Worm (Caenorhabditis elegans): Measurements from ENCODE around the gene exp-1.

DNA sequence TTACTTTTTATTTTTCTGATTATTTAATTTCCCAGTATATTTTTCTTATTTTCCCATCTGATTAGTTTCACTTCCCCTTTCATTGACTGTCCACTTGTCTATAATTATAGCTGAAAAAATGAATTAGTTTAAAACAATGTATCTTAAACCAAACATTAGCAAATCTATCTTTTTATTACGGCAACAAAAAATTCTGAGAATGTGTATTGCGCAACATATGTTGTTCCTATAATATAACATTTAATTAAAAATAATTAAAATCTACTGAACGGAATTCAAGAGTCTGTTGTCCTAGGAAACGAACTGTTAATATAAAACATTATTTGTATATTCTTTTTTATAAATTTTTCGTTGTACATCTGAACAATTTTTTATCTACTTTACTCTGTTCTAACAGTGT is 50.9 kb downstream of the exp-1 start:
- TF ChIP-seq lin-35 (GFP tag; optimal IDR thresholded peaks at IDR 0.05) (no peak), fos-1 (tag; optimal IDR thresholded peaks at IDR 0.05) (no peak), lin-39 (tag; optimal IDR thresholded peaks at IDR 0.05) (no peak), sptf-1 (tag; optimal IDR thresholded peaks at IDR 0.05) (no peak), unc-62 (GFP tag; optimal IDR thresholded peaks at IDR 0.05) (no peak), blmp-1 (tag; optimal IDR thresholded peaks at IDR 0.05) (no peak), ama-1 (optimal IDR thresholded peaks at IDR 0.05) (no peak), nhr-77 (tag; optimal IDR thresholded peaks at IDR 0.05) (no peak), snu-23 (GFP tag; optimal IDR thresholded peaks at IDR 0.05) (no peak), mep-1 (tag; optimal IDR thresholded peaks at IDR 0.05) (no peak), nhr-76 (tag; optimal IDR thresholded peaks at IDR 0.05) (no peak)
